Worm (Caenorhabditis elegans) whole organism, L1 larva: ENCODE measurements around the gene dpy-11.

Source experiments
- C16A3.4 ChIP-seq: fragments of 150-350 bp; optimal IDR thresholded peaks from 2 replicates; lab custom pipeline; 2014; ENCODE audit warnings: missing biosample characterization, missing genetic modification characterization
- F16B12.6 ChIP-seq: fragments of 150-350 bp; optimal IDR thresholded peaks from 2 replicates; lab custom pipeline; 2014; ENCODE audit warnings: missing biosample characterization, missing genetic modification characterization
- ceh-8 ChIP-seq: fragments of 200-800 bp; sonication (Bioruptor generic); optimal IDR thresholded peaks from 2 replicates; lab custom pipeline; 2018; ENCODE audit warnings: mild to moderate bottlenecking, missing genetic modification characterization, moderate library complexity, missing compliant biosample characterization
- ceh-82 ChIP-seq, 3 experiments: fragments of 150-350 bp in 1 of 3; sonication (generic microtip) in 2 of 3; optimal IDR thresholded peaks; 2 replicates each; lab custom pipeline; 2014 to 2017; ENCODE audit warnings: missing biosample characterization in 3 of 3, missing genetic modification characterization in 3 of 3
- dpl-1 ChIP-seq, 3 experiments: fragments of 150-350 bp in 2 of 3; sonication (generic microtip) in 1 of 3; optimal IDR thresholded peaks; 2 replicates each; lab custom pipeline; 2014 to 2017; ENCODE audit warnings: missing biosample characterization in 3 of 3, missing genetic modification characterization in 3 of 3, missing genetic modification reagents in 3 of 3
- elt-3 ChIP-seq, 6 experiments: fragments of 150-350 bp in 1 of 6; sonication (generic microtip); optimal IDR thresholded peaks; 2 replicates each; lab custom pipeline; 2017 to 2018; ENCODE audit warnings: missing biosample characterization in 6 of 6, missing genetic modification characterization in 6 of 6, inconsistent platforms in 1 of 6
- fkh-10 ChIP-seq: sonication (generic microtip); optimal IDR thresholded peaks from 2 replicates; lab custom pipeline; 2017; ENCODE audit warnings: missing biosample characterization, missing genetic modification reagents, missing genetic modification characterization
- fkh-4 ChIP-seq: sonication (generic microtip); optimal IDR thresholded peaks from 2 replicates; lab custom pipeline; 2016; ENCODE audit warnings: missing compliant biosample characterization, missing genetic modification characterization, borderline replicate concordance
- fkh-8 ChIP-seq: sonication (generic microtip); optimal IDR thresholded peaks from 2 replicates; lab custom pipeline; 2016; ENCODE audit warnings: mild to moderate bottlenecking, missing genetic modification characterization, missing compliant biosample characterization
- fos-1 ChIP-seq: fragments of 150-350 bp; optimal IDR thresholded peaks from 2 replicates; lab custom pipeline; 2014; ENCODE audit warnings: missing biosample characterization, missing genetic modification characterization
- hlh-4 ChIP-seq: sonication (generic microtip); optimal IDR thresholded peaks from 2 replicates; lab custom pipeline; 2016; ENCODE audit warnings: mild to moderate bottlenecking, missing genetic modification characterization, missing compliant biosample characterization
- irx-1 ChIP-seq: sonication (generic microtip); optimal IDR thresholded peaks from 2 replicates; lab custom pipeline; 2016; ENCODE audit warnings: missing genetic modification characterization, missing compliant biosample characterization
- isw-1 ChIP-seq: fragments of 200-800 bp; sonication (Bioruptor generic); IDR thresholded peaks from 2 replicates; pipeline ENCODE4 v1.3.6; 2022; ENCODE audit warnings: missing genetic modification characterization, missing compliant biosample characterization
- lin-14 ChIP-seq: fragments of 200-800 bp; sonication (Bioruptor generic); optimal IDR thresholded peaks from 2 replicates; lab custom pipeline; 2018; ENCODE audit warnings: mild to moderate bottlenecking, missing genetic modification characterization, moderate library complexity, missing compliant biosample characterization
- lin-15B ChIP-seq: fragments of 150-350 bp; sonication (generic microtip); optimal IDR thresholded peaks from 3 replicates; lab custom pipeline; 2014; ENCODE audit warnings: missing biosample characterization, missing genetic modification characterization
- lir-3 ChIP-seq: sonication (generic microtip); optimal IDR thresholded peaks from 2 replicates; lab custom pipeline; 2016; ENCODE audit warnings: mild to moderate bottlenecking, missing genetic modification characterization, moderate library complexity, missing compliant biosample characterization; ENCODE audit not compliant: poor library complexity
- mab-9 ChIP-seq: fragments of 200-800 bp; sonication (Bioruptor generic); IDR thresholded peaks from 2 replicates; pipeline ENCODE4 v1.3.6; 2022; ENCODE audit warnings: missing genetic modification reagents, missing genetic modification characterization, missing compliant biosample characterization
- mdl-1 ChIP-seq, 2 experiments: fragments of 150-350 bp; optimal IDR thresholded peaks; 2 replicates each; lab custom pipeline; 2014 to 2017; ENCODE audit warnings: missing biosample characterization in 2 of 2, missing genetic modification characterization in 2 of 2, inconsistent platforms in 1 of 2
- mef-2 ChIP-seq: fragments of 150-350 bp; optimal IDR thresholded peaks from 2 replicates; lab custom pipeline; 2014; ENCODE audit warnings: missing biosample characterization, missing genetic modification characterization
- mep-1 ChIP-seq: fragments of 150-350 bp; optimal IDR thresholded peaks from 2 replicates; lab custom pipeline; 2014; ENCODE audit warnings: missing biosample characterization, missing genetic modification characterization
- nhr-12 ChIP-seq: sonication (generic microtip); optimal IDR thresholded peaks from 2 replicates; lab custom pipeline; 2017; ENCODE audit warnings: missing biosample characterization, missing genetic modification characterization
- nhr-20 ChIP-seq: sonication (generic microtip); optimal IDR thresholded peaks from 2 replicates; lab custom pipeline; 2016; ENCODE audit warnings: mild to moderate bottlenecking, missing genetic modification characterization, missing compliant biosample characterization
- nhr-237 ChIP-seq: fragments of 150-350 bp; optimal IDR thresholded peaks from 2 replicates; lab custom pipeline; 2014; ENCODE audit warnings: missing biosample characterization, missing genetic modification characterization
- nhr-28 ChIP-seq: fragments of 150-350 bp; optimal IDR thresholded peaks from 2 replicates; lab custom pipeline; 2014; ENCODE audit warnings: missing biosample characterization, missing genetic modification characterization
- nhr-47 ChIP-seq: sonication (generic microtip); optimal IDR thresholded peaks from 2 replicates; lab custom pipeline; 2016; ENCODE audit warnings: mild to moderate bottlenecking, missing genetic modification characterization, moderate library complexity, missing compliant biosample characterization
- nhr-76 ChIP-seq: sonication (generic microtip); optimal IDR thresholded peaks from 2 replicates; lab custom pipeline; 2017; ENCODE audit warnings: missing biosample characterization, missing genetic modification characterization
- nhr-77 ChIP-seq: fragments of 150-350 bp; optimal IDR thresholded peaks from 2 replicates; lab custom pipeline; 2014; ENCODE audit warnings: missing biosample characterization, missing genetic modification characterization
- nhr-84 ChIP-seq: sonication (generic microtip); optimal IDR thresholded peaks from 2 replicates; lab custom pipeline; 2017; ENCODE audit warnings: missing biosample characterization, missing genetic modification characterization
- nhr-85 ChIP-seq: sonication (generic microtip); peaks from one replicate; lab custom pipeline; 2016; ENCODE audit warnings: missing genetic modification characterization, inconsistent platforms, missing compliant biosample characterization
- nhr-90 ChIP-seq: sonication (generic microtip); optimal IDR thresholded peaks from 2 replicates; lab custom pipeline; 2016; ENCODE audit warnings: mild to moderate bottlenecking, missing genetic modification characterization, missing compliant biosample characterization; ENCODE audit not compliant: poor library complexity
- pax-3 ChIP-seq: fragments of 200-800 bp; sonication (Bioruptor generic); optimal IDR thresholded peaks from 2 replicates; lab custom pipeline; 2018; ENCODE audit warnings: mild to moderate bottlenecking, missing genetic modification characterization, moderate library complexity, missing compliant biosample characterization
- pqm-1 ChIP-seq: sonication (generic microtip); optimal IDR thresholded peaks from 3 replicates; lab custom pipeline; 2017; ENCODE audit warnings: missing biosample characterization, missing genetic modification characterization
- rnt-1 ChIP-seq: sonication (generic microtip); optimal IDR thresholded peaks from 2 replicates; lab custom pipeline; 2016; ENCODE audit warnings: mild to moderate bottlenecking, missing genetic modification characterization, moderate library complexity, missing compliant biosample characterization
- skn-1 ChIP-seq: fragments of 150-350 bp; optimal IDR thresholded peaks from 2 replicates; lab custom pipeline; 2014; ENCODE audit warnings: missing biosample characterization, missing genetic modification characterization
- snpc-4 ChIP-seq: fragments of 150-350 bp; optimal IDR thresholded peaks from 2 replicates; lab custom pipeline; 2014; ENCODE audit warnings: missing biosample characterization, missing genetic modification characterization
- snu-23 ChIP-seq: sonication (generic microtip); optimal IDR thresholded peaks from 2 replicates; lab custom pipeline; 2016; ENCODE audit warnings: missing genetic modification characterization, missing compliant biosample characterization
- swsn-7 ChIP-seq: sonication (generic microtip); optimal IDR thresholded peaks from 2 replicates; lab custom pipeline; 2016; ENCODE audit warnings: missing genetic modification characterization, missing compliant biosample characterization
- unc-30 ChIP-seq: sonication (generic microtip); optimal IDR thresholded peaks from 2 replicates; lab custom pipeline; 2017; ENCODE audit warnings: missing biosample characterization, missing genetic modification characterization
- unc-86 ChIP-seq: sonication (generic microtip); optimal IDR thresholded peaks from 2 replicates; lab custom pipeline; 2016; ENCODE audit warnings: missing genetic modification characterization, missing compliant biosample characterization
- vab-15 ChIP-seq: sonication (generic microtip); optimal IDR thresholded peaks from 2 replicates; lab custom pipeline; 2017; ENCODE audit warnings: missing genotype, mild to moderate bottlenecking, missing genetic modification characterization, missing compliant biosample characterization
- ztf-11 ChIP-seq, 2 experiments: sonication (generic microtip); optimal IDR thresholded peaks; 2 replicates each; lab custom pipeline; 2016 to 2017; ENCODE audit warnings: missing genetic modification characterization in 2 of 2, missing biosample characterization in 1 of 2, missing compliant biosample characterization in 1 of 2

dpy-11 gene

DNA sequence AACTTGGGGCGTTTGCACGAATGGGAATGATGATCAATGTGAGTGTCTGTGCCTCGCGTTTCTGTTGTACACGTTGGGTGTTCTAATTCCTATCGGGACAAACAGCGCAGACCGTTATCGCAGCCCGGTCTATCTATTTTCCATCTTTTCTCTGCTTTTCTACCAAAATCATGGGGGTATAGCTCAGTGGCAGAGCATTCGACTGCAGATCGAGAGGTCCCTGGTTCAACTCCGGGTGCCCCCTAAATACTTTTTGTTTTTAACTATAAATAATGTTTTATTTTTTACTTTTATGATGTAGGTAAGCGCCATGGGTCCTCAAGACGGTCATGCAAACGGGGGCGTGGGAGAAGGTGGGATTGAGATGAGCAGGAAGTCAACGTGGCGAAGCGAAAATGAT is 44.5 kb upstream of the dpy-11 start:
- TF ChIP-seq nhr-84 (tag; lab: Kevin White, UChicago) = no peak
- peak; percentile 18 for TF ChIP-seq nhr-90

- TF ChIP-seq nhr-28 (tag; lab: Kevin White, UChicago) (no peak), fos-1 (no peak), unc-86 (tag; lab: Kevin White, UChicago) (no peak), unc-30 (no peak), snpc-4 (no peak), nhr-237 (tag; lab: Kevin White, UChicago) (no peak), pax-3 (no peak), vab-15 (tag; lab: Kevin White, UChicago) (no peak), F16B12.6 (no peak), mdl-1 (tag; optimal IDR thresholded peaks at IDR 0.05; lab: Kevin White, UChicago) (no peak), nhr-85 (tag; lab: Kevin White, UChicago) (no peak), nhr-77 (tag; lab: Kevin White, UChicago) (no peak), snu-23 (GFP tag; lab: Kevin White, UChicago) (no peak), lin-14 (GFP tag; lab: Kevin White, UChicago) (no peak), nhr-84 (tag; lab: Kevin White, UChicago) (no peak), nhr-20 (tag; lab: Kevin White, UChicago) (no peak)
These were observed 44.1 kb upstream of the dpy-11 start, which contains the start of gene spp-26 for ce11 chrV:6559105-6559504. Gene spp-26, minus strand, starts transcription at chrV:6559205.

ce11 chrV:6558103-6558502 is 43.1 kb upstream of the dpy-11 start, which contains the start of gene spp-20:
Gene spp-20, minus strand, starts transcription at chrV:6558203.
- TF ChIP-seq rnt-1 (tag; lab: Kevin White, UChicago) (no peak), nhr-12 (tag; lab: Kevin White, UChicago) (no peak), elt-3 (tag; optimal IDR thresholded peaks at IDR 0.05; lab: Kevin White, UChicago) (no peak)

ce11 chrV:6557035-6557434 is 42.0 kb upstream of the dpy-11 start, which contains the start of gene spp-27:
Gene spp-27, minus strand, starts transcription at chrV:6557135.
- TF ChIP-seq mdl-1 (tag; optimal IDR thresholded peaks at IDR 0.05; lab: Kevin White, UChicago) = no peak
- TF ChIP-seq skn-1 (tag; lab: Kevin White, UChicago) = no peak
- no peak for TF ChIP-seq mab-9 (GFP tag; lab: Robert Waterston, UW)
- TF ChIP-seq C16A3.4 (tag; lab: Kevin White, UChicago) = no peak
- no peak for TF ChIP-seq ceh-8 (GFP tag; lab: Kevin White, UChicago)
- TF ChIP-seq isw-1 (GFP tag; lab: Robert Waterston, UW) = no peak
- TF ChIP-seq mef-2 (tag; lab: Kevin White, UChicago) = no peak
- no peak for TF ChIP-seq pqm-1 (tag; lab: Kevin White, UChicago)
- no peak for TF ChIP-seq unc-30
- no peak for TF ChIP-seq dpl-1 (GFP tag; optimal IDR thresholded peaks at IDR 0.05; lab: Kevin White, UChicago)
- TF ChIP-seq ceh-82 (tag; optimal IDR thresholded peaks at IDR 0.05; lab: Kevin White, UChicago) = no peak
- no peak for TF ChIP-seq nhr-76 (tag; lab: Kevin White, UChicago)
- TF ChIP-seq ztf-11 (tag; optimal IDR thresholded peaks at IDR 0.05; lab: Kevin White, UChicago) = no peak

DNA sequence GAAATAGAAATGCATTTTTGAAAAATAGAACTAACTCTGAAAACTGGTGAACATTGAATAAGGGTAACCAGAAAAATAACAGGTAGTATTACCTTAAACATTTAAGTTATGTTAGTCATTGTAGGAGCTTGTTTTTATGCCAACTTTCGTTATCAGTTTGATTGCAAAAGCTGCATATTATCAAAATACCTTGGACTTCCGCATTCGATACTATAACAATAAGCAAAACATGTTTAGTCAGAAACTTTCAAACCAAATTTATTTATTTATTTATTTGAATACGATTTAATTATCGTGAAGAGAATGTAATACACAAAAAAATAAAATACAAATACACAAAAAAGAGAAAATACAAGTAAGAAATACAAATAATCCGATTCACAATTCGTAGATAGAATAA is 39.3 kb upstream of the dpy-11 start, which contains the start of gene K04A8.19:
TSS of gene K04A8.19 (minus strand) at position 101 of the 400 bp plus-strand sequence.
- TF ChIP-seq lin-15B (no peak), fkh-8 (tag; lab: Kevin White, UChicago) (no peak), ceh-8 (GFP tag; lab: Kevin White, UChicago) (no peak), lir-3 (tag; lab: Kevin White, UChicago) (no peak), rnt-1 (tag; lab: Kevin White, UChicago) (no peak), nhr-47 (tag; lab: Kevin White, UChicago) (no peak), hlh-4 (tag; lab: Kevin White, UChicago) (no peak), fkh-4 (tag; lab: Kevin White, UChicago) (no peak), mep-1 (no peak), C16A3.4 (tag; lab: Kevin White, UChicago) (no peak), mef-2 (tag; lab: Kevin White, UChicago) (no peak), irx-1 (tag; lab: Kevin White, UChicago) (no peak), swsn-7 (tag; lab: Kevin White, UChicago) (no peak), fkh-10 (GFP tag; lab: Kevin White, UChicago) (no peak), nhr-28 (tag; lab: Kevin White, UChicago) (no peak), nhr-90 (no peak)
- TF ChIP-seq, all 84 proteins: peak for 0
